Worm (Caenorhabditis elegans) whole organism, young adult: Measurements from ENCODE around the gene srsx-24.

Experiments used
- B0019.2 ChIP-seq: fragments of 200-800 bp; sonication (Bioruptor generic); conservative IDR thresholded peaks from 2 replicates; pipeline ENCODE4 v1.3.6; 2022; ENCODE audit warnings: missing genetic modification reagents, missing genetic modification characterization, missing compliant biosample characterization
- B0261.1 ChIP-seq: sonication (generic microtip); optimal IDR thresholded peaks from 2 replicates; lab custom pipeline; 2016; ENCODE audit warnings: mild to moderate bottlenecking, missing genetic modification characterization, moderate library complexity, missing compliant biosample characterization
- C06A6.2 ChIP-seq: fragments of 200-800 bp; sonication (Bioruptor generic); conservative IDR thresholded peaks from 2 replicates; pipeline ENCODE4 v1.3.6; 2022; ENCODE audit warnings: missing genetic modification characterization, missing compliant biosample characterization
- F49E8.2 ChIP-seq: sonication (generic microtip); optimal IDR thresholded peaks from 3 replicates; lab custom pipeline; 2017; ENCODE audit warnings: missing genetic modification characterization, mild to moderate bottlenecking, missing compliant biosample characterization, antibody characterized with exemption, moderate library complexity; ENCODE audit not compliant: insufficient read depth
- F52B5.7 ChIP-seq: sonication (generic microtip); optimal IDR thresholded peaks from 2 replicates; lab custom pipeline; 2016; ENCODE audit warnings: mild to moderate bottlenecking, missing genetic modification characterization, missing compliant biosample characterization
- ceh-58 ChIP-seq: fragments of 200-800 bp; sonication (Bioruptor generic); IDR thresholded peaks from 2 replicates; pipeline ENCODE4 v1.3.6; 2022; ENCODE audit warnings: missing genetic modification characterization, missing compliant biosample characterization
- egl-18 ChIP-seq: fragments of 200-800 bp; sonication (Bioruptor generic); IDR thresholded peaks from 2 replicates; pipeline ENCODE4 v1.3.6; 2022; ENCODE audit warnings: missing genetic modification reagents, missing genetic modification characterization, missing compliant biosample characterization
- lin-40 ChIP-seq: sonication (generic microtip); optimal IDR thresholded peaks from 2 replicates; lab custom pipeline; 2016; ENCODE audit warnings: missing genetic modification characterization, mild to moderate bottlenecking, missing compliant biosample characterization, missing genotype, missing genetic modification reagents
- madf-3 ChIP-seq: fragments of 200-800 bp; sonication (Bioruptor generic); IDR thresholded peaks from 2 replicates; pipeline ENCODE4 v1.3.6; 2022; ENCODE audit warnings: missing genetic modification reagents, missing genetic modification characterization, missing compliant biosample characterization
- mxl-1 ChIP-seq: sonication (generic microtip); optimal IDR thresholded peaks from 2 replicates; lab custom pipeline; 2016; ENCODE audit warnings: missing genetic modification characterization, missing compliant biosample characterization
- nhr-120 ChIP-seq: fragments of 200-800 bp; sonication (Bioruptor generic); IDR thresholded peaks from 2 replicates; pipeline ENCODE4 v1.3.6; 2022; ENCODE audit warnings: missing genetic modification characterization, missing compliant biosample characterization
- unc-130 ChIP-seq: sonication (generic microtip); optimal IDR thresholded peaks from 2 replicates; lab custom pipeline; 2016; ENCODE audit warnings: missing genetic modification reagents, missing genetic modification characterization, missing compliant biosample characterization
- xnd-1 ChIP-seq: sonication (generic microtip); optimal IDR thresholded peaks from 2 replicates; lab custom pipeline; 2016; ENCODE audit warnings: missing genotype, missing genetic modification reagents, missing genetic modification characterization, missing compliant biosample characterization

DNA sequence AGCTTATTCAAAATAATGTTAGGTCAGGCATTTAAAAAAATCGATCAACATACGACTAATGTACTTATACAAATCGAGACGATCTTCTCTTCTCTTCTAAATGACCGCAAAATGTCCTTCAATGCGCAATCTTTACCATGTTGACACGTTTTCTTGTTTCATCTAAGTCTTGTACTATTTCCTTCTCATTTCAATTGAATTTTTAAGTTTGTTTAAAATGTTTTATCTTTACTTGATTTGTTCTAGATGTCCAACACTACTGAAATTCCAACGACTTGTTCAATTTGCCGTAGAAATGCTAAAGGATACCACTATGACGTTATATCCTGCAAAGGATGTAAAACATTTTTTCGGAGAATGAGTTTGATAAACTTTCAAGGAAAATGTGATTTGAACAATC lies 37.3 kb downstream of the srsx-24 start, which contains the start of the genes nhr-263 and nhr-148:
- no peak for TF ChIP-seq F49E8.2
- TF ChIP-seq ceh-58 (GFP tag; lab: Robert Waterston, UW), result no peak
- TF ChIP-seq B0261.1, result no peak
- TF ChIP-seq C06A6.2 (GFP tag; lab: Robert Waterston, UW), result no peak
- TF ChIP-seq F52B5.7 (tag; lab: Kevin White, UChicago), result no peak
- no peak for TF ChIP-seq madf-3 (GFP tag; lab: Robert Waterston, UW)
- TF ChIP-seq unc-130 (GFP tag; lab: Kevin White, UChicago), result no peak
- no peak for TF ChIP-seq lin-40
- no peak for TF ChIP-seq egl-18 (GFP tag; lab: Robert Waterston, UW)
- TF ChIP-seq mxl-1 (tag; lab: Kevin White, UChicago), result no peak
- no peak for TF ChIP-seq nhr-120 (GFP tag; lab: Robert Waterston, UW)
- no peak for TF ChIP-seq B0019.2 (GFP tag; lab: Robert Waterston, UW)
- TF ChIP-seq xnd-1, result no peak
